Worm (Caenorhabditis elegans): ENCODE measurements around the gene sqv-6.

sqv-6 gene

DNA sequence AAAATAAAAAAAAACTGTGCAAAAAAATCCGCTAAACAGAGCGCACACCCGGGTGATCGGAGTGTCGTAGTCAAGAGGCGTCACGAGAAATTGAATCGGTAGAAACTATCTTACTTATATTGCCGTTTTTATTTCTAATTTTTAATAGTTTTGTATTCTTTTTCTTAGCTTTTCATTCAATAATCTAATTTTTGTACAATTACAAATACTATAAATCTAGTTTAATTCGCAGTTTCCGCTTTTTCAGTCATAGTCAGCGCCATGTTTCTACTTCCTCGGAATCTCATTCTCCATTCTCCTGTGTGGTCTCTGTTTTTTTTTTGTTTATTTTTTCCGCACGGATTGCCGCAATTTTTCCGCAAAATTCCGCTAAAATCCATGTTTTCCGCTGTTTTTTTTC lies 39.2 kb upstream of the sqv-6 start (continued):
- TF ChIP-seq dox-1 (GFP tag; IDR thresholded peaks at IDR 0.05) (0 out of 2 replicates have a peak, but pooled peaks have one; percentile 15), T26A5.8 (tag; optimal IDR thresholded peaks at IDR 0.05) (no peak), sdz-38 (tag; optimal IDR thresholded peaks at IDR 0.05) (no peak), D2030.7 (GFP tag; IDR thresholded peaks at IDR 0.05) (peak; percentile 48; the same call in 1 of the 2 replicates), attf-5 (GFP tag; optimal IDR thresholded peaks at IDR 0.05) (peak; percentile 45), lin-40 (tag; optimal IDR thresholded peaks at IDR 0.05) (peak; percentile 82), ZK185.1 (tag; optimal IDR thresholded peaks at IDR 0.05; ENCODE audit: poor library complexity, severe bottlenecking) (no peak), efl-1 (GFP tag; optimal IDR thresholded peaks at IDR 0.05) (peak; percentile 30), madf-10 (tag; optimal IDR thresholded peaks at IDR 0.05) (peak; percentile 43), ceh-27 (GFP tag; optimal IDR thresholded peaks at IDR 0.05) (peak; percentile 49), rec-8 (tag; optimal IDR thresholded peaks at IDR 0.05) (peak in 1 of 2 experiments; percentile 52), mcd-1 (GFP tag; IDR thresholded peaks at IDR 0.05) (peak; percentile 37; the same call in 1 of the 2 replicates), dpl-1 (GFP tag; optimal IDR thresholded peaks at IDR 0.05) (no peak), snpc-1.1 (tag; optimal IDR thresholded peaks at IDR 0.05; ENCODE audit: insufficient read depth) (no peak), F49E8.2 (tag; optimal IDR thresholded peaks at IDR 0.05; ENCODE audit: insufficient read depth) (peak; percentile 10), cebp-2 (GFP tag; IDR thresholded peaks at IDR 0.05) (no peak), ztf-28 (GFP tag; IDR thresholded peaks at IDR 0.05) (peak; percentile 70; the same call in 1 of the 2 replicates)

DNA sequence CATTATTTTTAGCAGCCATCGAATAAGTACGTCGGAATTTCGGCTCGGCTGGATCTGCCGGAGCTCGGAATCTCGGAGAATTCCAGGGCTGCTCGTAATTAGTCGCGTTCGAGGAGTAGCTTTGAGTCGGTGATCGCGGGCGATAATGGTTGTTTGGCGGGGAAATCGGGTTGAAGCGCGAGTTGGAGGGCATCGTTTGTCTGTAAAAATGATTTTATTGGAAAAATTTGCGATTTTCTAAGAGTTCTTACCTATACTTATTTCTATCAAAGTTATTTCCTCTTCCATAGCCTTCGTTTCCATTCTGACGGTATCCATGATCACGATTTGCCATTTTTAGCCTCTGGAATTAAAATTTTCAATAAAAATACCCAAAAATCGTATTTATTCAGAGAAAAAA lies 38.8 kb upstream of the sqv-6 start, which contains the start of gene Y50D4C.5:
Y50D4C.5 (minus strand) TSS at position 345 of the 400 bp plus-strand sequence.
- TF ChIP-seq F37B4.10 (GFP tag; IDR thresholded peaks at IDR 0.05) (no peak), zfh-2 (GFP tag; conservative IDR thresholded peaks at IDR 0.05) (peak; percentile 41; the same call in 1 of the 2 replicates)

DNA sequence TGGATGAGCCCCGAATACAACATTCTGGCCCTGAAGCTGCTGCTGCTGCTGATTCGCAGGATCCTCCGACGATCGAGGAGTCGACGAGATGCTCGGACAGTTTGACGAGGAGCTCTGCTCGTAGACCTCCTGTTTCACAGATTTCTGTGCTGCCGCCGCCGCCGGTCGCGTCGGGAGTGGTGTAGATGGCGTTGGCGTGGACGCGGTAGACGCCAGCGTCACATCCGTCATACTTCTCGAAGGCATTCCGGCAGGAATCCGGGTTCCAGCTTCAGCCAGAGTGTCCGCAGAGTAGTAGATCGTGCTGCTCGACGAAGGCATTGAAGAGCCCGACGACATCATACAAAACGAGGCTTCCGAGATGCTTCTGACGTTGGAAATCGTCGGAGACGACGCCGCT lies 36.6 kb upstream of the sqv-6 start:
- no peak for TF ChIP-seq sdz-38 (tag; optimal IDR thresholded peaks at IDR 0.05)
- no peak for TF ChIP-seq hsf-1 (GFP tag; IDR thresholded peaks at IDR 0.05)
- peak; percentile 83 for TF ChIP-seq zfh-2 (GFP tag; conservative IDR thresholded peaks at IDR 0.05)
- TF ChIP-seq egrh-3 (GFP tag; IDR thresholded peaks at IDR 0.05), result peak; percentile 70; the same call in 1 of the 2 replicates
- peak; percentile 27; the same call in 1 of the 2 replicates for TF ChIP-seq mcd-1 (GFP tag; IDR thresholded peaks at IDR 0.05)
- no peak for TF ChIP-seq lin-54 (GFP tag; optimal IDR thresholded peaks at IDR 0.05)
- no peak for TF ChIP-seq repo-1 (tag; optimal IDR thresholded peaks at IDR 0.05)
- no peak for TF ChIP-seq dpff-1 (tag; optimal IDR thresholded peaks at IDR 0.05)

DNA sequence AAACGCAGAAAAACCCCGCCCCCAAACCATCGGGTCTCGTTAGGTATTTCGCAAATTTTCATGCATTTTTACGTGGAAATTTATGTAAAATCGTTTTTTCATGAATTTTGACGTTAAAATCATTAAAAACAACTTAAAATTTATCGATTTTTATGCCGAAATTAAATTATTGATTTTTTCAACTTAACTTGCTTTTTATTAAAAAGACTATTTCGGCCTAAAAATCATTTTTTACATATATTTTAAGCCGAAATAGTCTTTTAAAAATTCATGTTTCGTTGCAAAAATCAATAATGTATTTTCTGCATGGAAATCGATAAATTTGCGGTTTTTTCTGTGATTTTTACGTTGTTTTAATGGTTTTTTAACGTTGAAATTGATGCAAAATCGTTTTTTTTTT lies 31.0 kb upstream of the sqv-6 start:
- TF ChIP-seq lin-54 (GFP tag; optimal IDR thresholded peaks at IDR 0.05) (no peak), lag-1 (GFP tag; IDR thresholded peaks at IDR 0.05) (no peak), C17E4.6 (GFP tag; IDR thresholded peaks at IDR 0.05) (no peak), nfya-1 (tag; optimal IDR thresholded peaks at IDR 0.05; ENCODE audit: borderline replicate concordance, insufficient read depth) (no peak), nhr-120 (GFP tag; IDR thresholded peaks at IDR 0.05) (no peak), F57A8.1 (GFP tag; optimal IDR thresholded peaks at IDR 0.05) (no peak), madf-10 (tag; optimal IDR thresholded peaks at IDR 0.05) (no peak), attf-5 (GFP tag; optimal IDR thresholded peaks at IDR 0.05) (no peak)

DNA sequence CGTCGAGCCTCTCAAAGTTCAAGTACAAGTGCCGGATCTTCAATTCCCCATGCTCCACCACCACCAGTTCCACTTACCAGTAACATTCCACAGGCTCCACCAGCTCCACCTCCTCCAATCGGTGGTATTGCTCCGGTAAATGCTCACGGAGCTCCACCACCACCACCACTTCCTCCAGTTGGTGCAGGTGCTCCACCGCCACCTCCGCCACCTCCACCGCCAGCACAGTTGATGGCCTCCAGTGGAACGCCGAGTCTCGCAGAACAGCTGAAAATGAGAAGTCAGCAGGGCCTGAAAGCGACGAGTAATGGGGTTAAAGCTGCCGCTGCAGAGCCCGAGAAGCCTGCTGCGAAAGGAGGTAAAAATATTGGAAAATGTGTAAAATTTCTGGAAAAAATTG lies 25.7 kb upstream of the sqv-6 start:
- TF ChIP-seq zfh-2 (GFP tag; conservative IDR thresholded peaks at IDR 0.05), result peak; percentile 92
- 0 out of 2 replicates have a peak, but pooled peaks have one; percentile 5 for TF ChIP-seq F39B2.1 (GFP tag; IDR thresholded peaks at IDR 0.05)
- no peak for TF ChIP-seq lin-35 (GFP tag; optimal IDR thresholded peaks at IDR 0.05)
- TF ChIP-seq egrh-3 (GFP tag; IDR thresholded peaks at IDR 0.05), result peak; percentile 84

All from whole organism, young adult.